Worm (Caenorhabditis elegans): Measurements from ENCODE around the gene B0244.15.

DNA sequence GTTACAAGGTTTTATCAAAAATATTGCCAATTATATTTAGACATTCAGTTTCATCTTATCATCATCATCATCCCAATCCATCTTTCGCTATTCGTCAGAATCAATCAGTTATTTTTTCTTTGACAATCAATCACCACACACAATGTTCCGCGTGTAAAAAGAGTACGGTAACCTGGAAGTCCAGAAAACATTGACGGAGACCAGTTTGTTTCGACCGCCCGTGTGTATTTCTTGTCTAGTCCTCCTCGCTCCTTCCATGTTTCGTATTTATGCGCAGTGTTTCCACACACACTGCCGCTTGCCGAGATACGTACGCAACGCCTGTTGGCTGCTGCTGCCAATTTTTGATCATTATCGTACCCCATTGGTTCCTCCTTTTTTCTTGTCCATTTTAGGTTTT is 32.5 kb upstream of the B0244.15 start:
- no peak for TF ChIP-seq blmp-1 (tag; optimal IDR thresholded peaks at IDR 0.05)
- TF ChIP-seq ceh-83 (GFP tag; optimal IDR thresholded peaks at IDR 0.05) = no peak
- no peak for TF ChIP-seq drap-1 (GFP tag; optimal IDR thresholded peaks at IDR 0.05)
